Worm (Caenorhabditis elegans): ENCODE measurements around the gene clec-222.

- TF ChIP-seq ref-1 (GFP tag; conservative IDR thresholded peaks at IDR 0.05) (no peak), med-1 (GFP tag; optimal IDR thresholded peaks at IDR 0.05; ENCODE audit: insufficient read depth) (no peak), flt-1 (GFP tag; IDR thresholded peaks at IDR 0.05) (no peak)
Measured at ce11 chrV:11223698-11224097, 47.5 kb upstream of the clec-222 start.

All from whole organism, midembryonic.